Fruit fly (Drosophila melanogaster): ENCODE data around the gene CG8773.
A peak's percentile ranks its signal among the peaks of the same experiment; 100 is the strongest.

The CG8773 gene

DNA sequence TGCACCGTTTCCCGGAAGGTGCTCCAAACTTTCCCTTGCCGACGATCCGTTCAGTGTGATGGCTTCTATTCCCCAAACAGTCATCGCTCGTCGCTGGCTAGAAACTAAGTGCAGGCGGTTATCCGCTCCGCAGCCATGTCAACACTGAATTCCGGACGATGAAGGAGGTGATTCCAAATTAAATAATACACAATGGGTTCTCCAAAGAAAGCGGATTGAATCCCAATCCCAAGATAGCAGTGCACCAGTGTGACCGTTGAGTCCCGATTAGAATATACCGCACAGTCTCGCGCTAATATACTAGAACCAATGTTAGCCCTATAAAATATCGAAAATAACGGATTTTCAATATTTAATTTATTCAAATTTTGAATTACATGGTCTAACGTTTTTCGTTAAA lies 22.8 kb upstream of the CG8773 start, which contains the start of gene TBC1D5 (continued):
- TF ChIP-seq BEAF-32 (GFP tag; optimal IDR thresholded peaks at IDR 0.05) (peak; percentile 22), H2.0 (GFP tag; IDR thresholded peaks at IDR 0.05) (no peak), CG7987 (GFP tag; optimal IDR thresholded peaks at IDR 0.05) (no peak), chif (GFP tag; optimal IDR thresholded peaks at IDR 0.05) (no peak), HmgZ (tag; optimal IDR thresholded peaks at IDR 0.05) (peak; percentile 22), Stat92E (GFP tag; optimal IDR thresholded peaks at IDR 0.05) (peak in 1 of 3 experiments; percentile 3), ara (GFP tag; IDR thresholded peaks at IDR 0.05) (no peak), Atf6 (GFP tag; IDR thresholded peaks at IDR 0.05) (no peak), CG7839 (tag; optimal IDR thresholded peaks at IDR 0.05) (no peak), trh (GFP tag; optimal IDR thresholded peaks at IDR 0.05) (no peak), CG8388 (GFP tag; optimal IDR thresholded peaks at IDR 0.05) (no peak), CG13287 (GFP tag; IDR thresholded peaks at IDR 0.05; ENCODE audit: partially characterized antibody) (peak; percentile 18; the same call in 1 of the 2 replicates), trem (tag; optimal IDR thresholded peaks at IDR 0.05) (peak; percentile 4), vvl (GFP tag; IDR thresholded peaks at IDR 0.05) (peak; percentile 90), gt (GFP tag; IDR thresholded peaks at IDR 0.05) (no peak), ATbp (GFP tag; optimal IDR thresholded peaks at IDR 0.05) (no peak), CG31441 (GFP tag; IDR thresholded peaks at IDR 0.05) (no peak), CG6813 (GFP tag; optimal IDR thresholded peaks at IDR 0.05) (no peak), Kr (GFP tag; optimal IDR thresholded peaks at IDR 0.05) (no peak), dmrt99B (tag; optimal IDR thresholded peaks at IDR 0.05) (no peak), Hr3 (GFP tag; optimal IDR thresholded peaks at IDR 0.05) (no peak), ham (GFP tag; IDR thresholded peaks at IDR 0.05) (no peak), hb (GFP tag; IDR thresholded peaks at IDR 0.05; ENCODE audit: partially characterized antibody) (no peak), Side (GFP tag; optimal IDR thresholded peaks at IDR 0.05) (no peak), oc (tag; optimal IDR thresholded peaks at IDR 0.05) (no peak), CG17612 (GFP tag; IDR thresholded peaks at IDR 0.05) (no peak), pzg (GFP tag; optimal IDR thresholded peaks at IDR 0.05) (peak; percentile 70), MBD-R2 (GFP tag; IDR thresholded peaks at IDR 0.05) (peak; percentile 79), ash1 (GFP tag; optimal IDR thresholded peaks at IDR 0.05) (no peak), sim (GFP tag; IDR thresholded peaks at IDR 0.05) (no peak), E2f2 (GFP tag; IDR thresholded peaks at IDR 0.05) (peak; percentile 76), CG16779 (GFP tag; IDR thresholded peaks at IDR 0.05) (no peak), wek (GFP tag; optimal IDR thresholded peaks at IDR 0.05) (no peak), ken (GFP tag; IDR thresholded peaks at IDR 0.05) (no peak), Myb (GFP tag; optimal IDR thresholded peaks at IDR 0.05) (peak; percentile 93), Lhr (GFP tag; optimal IDR thresholded peaks at IDR 0.05) (peak; percentile 11), Xrp1 (GFP tag; IDR thresholded peaks at IDR 0.05) (no peak), MESR4 (GFP tag; optimal IDR thresholded peaks at IDR 0.05) (peak; percentile 79), CG2116 (GFP tag; optimal IDR thresholded peaks at IDR 0.05) (peak; percentile 1), so (GFP tag; IDR thresholded peaks at IDR 0.05) (no peak), CG10959 (GFP tag; IDR thresholded peaks at IDR 0.05) (no peak), CG3838 (GFP tag; optimal IDR thresholded peaks at IDR 0.05) (no peak), B-H1 (GFP tag; IDR thresholded peaks at IDR 0.05) (no peak), al (GFP tag; IDR thresholded peaks at IDR 0.05) (no peak), CG9797 (GFP tag; optimal IDR thresholded peaks at IDR 0.05) (peak; percentile 77), ttk (GFP tag; IDR thresholded peaks at IDR 0.05) (no peak), CG3726 (GFP tag; IDR thresholded peaks at IDR 0.05) (no peak), CG30431 (GFP tag; optimal IDR thresholded peaks at IDR 0.05) (no peak), Adf1 (GFP tag; IDR thresholded peaks at IDR 0.05) (no peak), CG34376 (GFP tag; optimal IDR thresholded peaks at IDR 0.05) (no peak), CG42726 (GFP tag; IDR thresholded peaks at IDR 0.05; ENCODE audit: partially characterized antibody) (no peak), CG1529 (GFP tag; optimal IDR thresholded peaks at IDR 0.05) (no peak)

Measured in whole organism, embryonic.